Fruit fly (Drosophila melanogaster) whole organism, embryonic: ENCODE results near the gene Surf1.
A peak's percentile ranks its signal among the peaks of the same experiment; 100 is the strongest.

ENCODE experiments used
- Adf1 ChIP-seq: fragments of 200-800 bp; sonication (Bioruptor generic); IDR thresholded peaks from 2 replicates; pipeline ENCODE4 v1.3.6; 2022; ENCODE audit warnings: missing biosample characterization, missing genetic modification characterization
- BtbVII ChIP-seq: fragments of 200-800 bp; sonication (Bioruptor generic); optimal IDR thresholded peaks from 3 replicates; lab custom pipeline; 2017; ENCODE audit warnings: missing biosample characterization, mild to moderate bottlenecking, missing genetic modification characterization
- CG10565 ChIP-seq: fragments of 200-800 bp; sonication (Bioruptor generic); optimal IDR thresholded peaks from 3 replicates; lab custom pipeline; 2016; ENCODE audit warnings: missing biosample characterization, mild to moderate bottlenecking, missing genetic modification characterization
- CG11695 ChIP-seq: fragments of 200-800 bp; sonication (Bioruptor generic); IDR thresholded peaks from 3 replicates; pipeline ENCODE4 v1.3.6; 2022; ENCODE audit warnings: missing biosample characterization, missing genetic modification characterization
- CG12071 ChIP-seq: fragments of 200-800 bp; sonication (Bioruptor generic); optimal IDR thresholded peaks from 3 replicates; lab custom pipeline; 2018; ENCODE audit warnings: missing biosample characterization, mild to moderate bottlenecking, missing genetic modification characterization
- CG13287 ChIP-seq: fragments of 200-800 bp; sonication (Bioruptor generic); IDR thresholded peaks from 2 replicates; pipeline ENCODE4 v1.3.6; 2022; ENCODE audit warnings: missing biosample characterization, missing genetic modification characterization; ENCODE audit not compliant: partially characterized antibody
- CG15073 ChIP-seq: fragments of 200-800 bp; sonication (Bioruptor generic); optimal IDR thresholded peaks from 2 replicates; lab custom pipeline; 2016; ENCODE audit warnings: missing biosample characterization, missing genetic modification characterization
- CG15601 ChIP-seq: fragments of 200-800 bp; sonication (Bioruptor generic); optimal IDR thresholded peaks from 3 replicates; lab custom pipeline; 2019; ENCODE audit warnings: missing biosample characterization, mild to moderate bottlenecking, missing genetic modification characterization, moderate library complexity
- CG32772 ChIP-seq: fragments of 200-800 bp; sonication (Bioruptor generic); IDR thresholded peaks from 2 replicates; pipeline ENCODE4 v1.3.6; 2022; ENCODE audit warnings: missing biosample characterization, missing genetic modification characterization
- CG7271 ChIP-seq: fragments of 200-800 bp; sonication (Bioruptor generic); optimal IDR thresholded peaks from 2 replicates; lab custom pipeline; 2018; ENCODE audit warnings: missing biosample characterization, mild to moderate bottlenecking, missing genetic modification characterization, moderate library complexity
- CG7372 ChIP-seq: fragments of 200-800 bp; sonication (Bioruptor generic); IDR thresholded peaks from 2 replicates; pipeline ENCODE4 v1.3.6; 2022; ENCODE audit warnings: missing biosample characterization, missing genetic modification characterization
- CG8765 ChIP-seq: fragments of 200-800 bp; sonication (Bioruptor generic); IDR thresholded peaks from 2 replicates; pipeline ENCODE4 v1.3.6; 2022; ENCODE audit warnings: missing biosample characterization, missing genetic modification characterization
- CG9437 ChIP-seq: fragments of 200-800 bp; sonication (Bioruptor generic); optimal IDR thresholded peaks from 2 replicates; lab custom pipeline; 2018; ENCODE audit warnings: missing biosample characterization, mild to moderate bottlenecking, missing genetic modification characterization
- CG9817 ChIP-seq: fragments of 200-800 bp; sonication (Bioruptor generic); optimal IDR thresholded peaks from 2 replicates; lab custom pipeline; 2018; ENCODE audit warnings: missing biosample characterization, mild to moderate bottlenecking, missing genetic modification characterization, moderate library complexity
- Chrac-16 ChIP-seq: fragments of 200-800 bp; sonication (Bioruptor generic); optimal IDR thresholded peaks from 3 replicates; lab custom pipeline; 2016; ENCODE audit warnings: missing biosample characterization, missing genetic modification characterization
- CkIIα-i1 ChIP-seq: fragments of 200-800 bp; sonication (Bioruptor generic); IDR thresholded peaks from 2 replicates; pipeline ENCODE4 v1.3.6; 2022; ENCODE audit warnings: missing biosample characterization, missing genetic modification characterization
- D ChIP-seq, 2 experiments: fragments of 200-800 bp in 1 of 2; fragments of >200 bp in 1 of 2; sonication (Bioruptor generic) in 1 of 2; optimal IDR thresholded peaks; 2 replicates in 1 of 2; 3 replicates in 1 of 2; lab custom pipeline; 2017; ENCODE audit warnings: mild to moderate bottlenecking in 1 of 2, missing biosample characterization in 1 of 2, missing genetic modification characterization in 1 of 2, missing genetic modification reagents in 1 of 2
- Deaf1 ChIP-seq: fragments of 200-800 bp; optimal IDR thresholded peaks from 3 replicates; lab custom pipeline; 2019; ENCODE audit warnings: missing biosample characterization, mild to moderate bottlenecking, missing genetic modification characterization, moderate library complexity
- Dll ChIP-seq: fragments of 200-800 bp; sonication (Bioruptor generic); IDR thresholded peaks from 4 replicates; pipeline ENCODE4 v1.3.6; 2022; ENCODE audit warnings: missing biosample characterization, missing genetic modification characterization; ENCODE audit not compliant: partially characterized antibody
- Dp ChIP-seq: fragments of 200-800 bp; sonication (Bioruptor generic); optimal IDR thresholded peaks from 2 replicates; lab custom pipeline; 2018; ENCODE audit warnings: missing biosample characterization, mild to moderate bottlenecking, missing genetic modification characterization, moderate library complexity
- E2f1 ChIP-seq: fragments of 200-800 bp; sonication (Bioruptor generic); IDR thresholded peaks from 2 replicates; pipeline ENCODE4 v1.3.6; 2022; ENCODE audit warnings: missing biosample characterization, missing genetic modification characterization
- ERR ChIP-seq: fragments of 200-800 bp; sonication (Bioruptor generic); optimal IDR thresholded peaks from 2 replicates; lab custom pipeline; 2016; ENCODE audit warnings: missing biosample characterization, missing genetic modification characterization
- H2.0 ChIP-seq: fragments of 200-800 bp; sonication (Bioruptor generic); IDR thresholded peaks from 2 replicates; pipeline ENCODE4 v1.3.6; 2022; ENCODE audit warnings: missing biosample characterization, missing genetic modification characterization
- Jarid2 ChIP-seq: fragments of 200-800 bp; sonication (Bioruptor generic); optimal IDR thresholded peaks from 3 replicates; lab custom pipeline; 2017; ENCODE audit warnings: mild to moderate bottlenecking, missing biosample characterization, missing genetic modification reagents, missing genetic modification characterization
- NC2α ChIP-seq: fragments of 200-800 bp; sonication (Bioruptor generic); optimal IDR thresholded peaks from 2 replicates; lab custom pipeline; 2016; ENCODE audit warnings: missing biosample characterization, missing genetic modification characterization
- Nf-YC ChIP-seq: fragments of 200-800 bp; optimal IDR thresholded peaks from 3 replicates; lab custom pipeline; 2019; ENCODE audit warnings: missing biosample characterization, mild to moderate bottlenecking, missing genetic modification characterization, moderate library complexity
- Rfx ChIP-seq: fragments of 200-800 bp; sonication (Bioruptor generic); IDR thresholded peaks from 2 replicates; pipeline ENCODE4 v1.3.6; 2022; ENCODE audit warnings: missing biosample characterization, missing genetic modification characterization
- Trl ChIP-seq, 3 experiments: fragments of >200 bp in 2 of 3; fragments of 200-800 bp in 1 of 3; sonication (Bioruptor generic) in 1 of 3; optimal IDR thresholded peaks; 2 replicates in 1 of 3; 3 replicates in 2 of 3; lab custom pipeline; 2016 to 2017; ENCODE audit warnings: missing biosample characterization in 1 of 3, missing genetic modification characterization in 1 of 3
- ab ChIP-seq: fragments of 200-800 bp; sonication (Bioruptor generic); optimal IDR thresholded peaks from 2 replicates; lab custom pipeline; 2016; ENCODE audit warnings: missing biosample characterization, missing genetic modification characterization
- btn ChIP-seq: fragments of 200-800 bp; sonication (Bioruptor generic); optimal IDR thresholded peaks from 2 replicates; lab custom pipeline; 2016; ENCODE audit warnings: missing biosample characterization, missing genetic modification characterization
- cas ChIP-seq: fragments of 200-800 bp; sonication (Bioruptor generic); IDR thresholded peaks from 2 replicates; pipeline ENCODE4 v1.3.6; 2022; ENCODE audit warnings: missing biosample characterization, missing genetic modification characterization
- crol ChIP-seq: fragments of 200-800 bp; sonication (Bioruptor generic); IDR thresholded peaks from 2 replicates; pipeline ENCODE4 v1.3.6; 2022; ENCODE audit warnings: missing biosample characterization, missing genetic modification characterization
- dm ChIP-seq: fragments of 200-800 bp; sonication (Bioruptor generic); optimal IDR thresholded peaks from 3 replicates; lab custom pipeline; 2016; ENCODE audit warnings: missing biosample characterization, missing genetic modification characterization
- gcm ChIP-seq: fragments of 200-800 bp; sonication (Bioruptor generic); optimal IDR thresholded peaks from 2 replicates; lab custom pipeline; 2019; ENCODE audit warnings: missing biosample characterization, mild to moderate bottlenecking, missing genetic modification characterization, moderate library complexity
- gem ChIP-seq: fragments of 200-800 bp; sonication (Bioruptor generic); optimal IDR thresholded peaks from 2 replicates; lab custom pipeline; 2019; ENCODE audit warnings: missing biosample characterization, mild to moderate bottlenecking, missing genetic modification characterization, moderate library complexity
- gro ChIP-seq: fragments of 200-800 bp; sonication (Bioruptor generic); optimal IDR thresholded peaks from 2 replicates; lab custom pipeline; 2016; ENCODE audit warnings: missing biosample characterization, missing genetic modification characterization
- hkb ChIP-seq, 2 experiments: fragments of 200-800 bp in 1 of 2; fragments of >200 bp in 1 of 2; sonication (Bioruptor generic) in 1 of 2; IDR thresholded peaks in 1 of 2; optimal IDR thresholded peaks in 1 of 2; 2 replicates each; pipeline versions ENCODE4 v1.3.6 to Lab custom; 2017 to 2022; ENCODE audit warnings: missing biosample characterization in 1 of 2, missing genetic modification characterization in 1 of 2
- ken ChIP-seq: fragments of 200-800 bp; sonication (Bioruptor generic); IDR thresholded peaks from 3 replicates; pipeline ENCODE4 v1.3.6; 2022; ENCODE audit warnings: missing biosample characterization, missing genetic modification characterization
- knrl ChIP-seq: fragments of 200-800 bp; sonication (Bioruptor generic); IDR thresholded peaks from 3 replicates; pipeline ENCODE4 v1.3.6; 2022; ENCODE audit warnings: missing biosample characterization, missing genetic modification characterization; ENCODE audit not compliant: partially characterized antibody
- luna ChIP-seq: fragments of 200-800 bp; sonication (Bioruptor generic); optimal IDR thresholded peaks from 2 replicates; lab custom pipeline; 2016; ENCODE audit warnings: missing biosample characterization, missing genetic modification characterization
- pan ChIP-seq, 4 experiments: fragments of >200 bp in 3 of 4; fragments of 200-800 bp in 1 of 4; sonication (Bioruptor generic) in 1 of 4; optimal IDR thresholded peaks in 3 of 4; IDR thresholded peaks in 1 of 4; 2 replicates each; pipeline versions ENCODE4 v1.3.6 to Lab custom; 2017 to 2022; ENCODE audit warnings: missing biosample characterization in 2 of 4, missing genetic modification characterization in 2 of 4, mixed read lengths in 1 of 4
- pita ChIP-seq: fragments of 200-800 bp; sonication (Bioruptor generic); optimal IDR thresholded peaks from 2 replicates; lab custom pipeline; 2017; ENCODE audit warnings: missing biosample characterization, mild to moderate bottlenecking, missing genetic modification characterization
- rib ChIP-seq: fragments of 200-800 bp; sonication (Bioruptor generic); IDR thresholded peaks from 2 replicates; pipeline ENCODE4 v1.3.6; 2022; ENCODE audit warnings: missing biosample characterization, missing genetic modification characterization
- run ChIP-seq: fragments of 200-800 bp; sonication (Bioruptor generic); optimal IDR thresholded peaks from 3 replicates; lab custom pipeline; 2018; ENCODE audit warnings: missing biosample characterization, mild to moderate bottlenecking, missing genetic modification characterization
- scrt ChIP-seq: fragments of 200-800 bp; sonication (Bioruptor generic); optimal IDR thresholded peaks from 2 replicates; lab custom pipeline; 2018; ENCODE audit warnings: missing biosample characterization, mild to moderate bottlenecking, missing genetic modification characterization, moderate library complexity
- slou ChIP-seq: fragments of 200-800 bp; sonication (Bioruptor generic); optimal IDR thresholded peaks from 3 replicates; lab custom pipeline; 2016; ENCODE audit warnings: missing biosample characterization, missing genetic modification characterization
- tx ChIP-seq: fragments of 200-800 bp; sonication (Bioruptor generic); optimal IDR thresholded peaks from 2 replicates; lab custom pipeline; 2016; ENCODE audit warnings: missing biosample characterization, missing genetic modification characterization
- yki ChIP-seq: fragments of >200 bp; optimal IDR thresholded peaks from 3 replicates; lab custom pipeline; 2018

The Surf1 gene

DNA sequence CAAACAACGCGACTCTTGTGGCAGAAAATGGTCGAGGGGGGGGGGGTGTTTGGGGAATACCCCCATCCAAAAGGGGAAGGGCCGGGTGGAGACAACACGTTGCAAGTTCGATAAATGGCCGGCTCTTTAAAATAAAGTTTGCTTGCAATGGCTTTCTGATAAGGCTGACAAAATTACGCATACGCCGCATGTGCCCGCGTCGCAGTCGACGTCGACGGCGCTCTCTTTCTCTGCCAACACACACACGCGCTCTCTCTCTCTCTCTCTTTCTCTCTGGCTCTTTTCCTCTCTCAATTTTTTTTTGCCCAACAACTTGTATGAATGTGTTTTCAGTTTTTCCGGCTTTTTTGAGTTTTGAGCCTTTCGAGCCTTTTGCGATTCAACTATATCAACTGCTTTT, 39.3 kb downstream of the Surf1 start:
- peak; percentile 40 for TF ChIP-seq yki (lab: Kevin White, UChicago)
- TF ChIP-seq Adf1 (GFP tag; lab: Robert Waterston, UW) = peak; percentile 92
- no peak for TF ChIP-seq Dp (GFP tag; lab: Kevin White, UChicago)
- peak; percentile 78 to 94 for TF ChIP-seq Trl (optimal IDR thresholded peaks at IDR 0.05; lab: Kevin White, UChicago)
- TF ChIP-seq Trl (GFP tag; optimal IDR thresholded peaks at IDR 0.05; lab: Kevin White, UChicago) = no peak
- peak; percentile 33; the same call in 1 of the 2 replicates for TF ChIP-seq CG13287 (GFP tag; lab: Robert Waterston, UW)
- TF ChIP-seq scrt = peak; percentile 31
- TF ChIP-seq Dll (GFP tag; lab: Robert Waterston, UW) = 0 out of 4 replicates have a peak, but pooled peaks have one; percentile 27
- peak; percentile 63 for TF ChIP-seq CG7372 (GFP tag; lab: Robert Waterston, UW)
- TF ChIP-seq Rfx (GFP tag; lab: Robert Waterston, UW) = no peak
- TF ChIP-seq slou = no peak

DNA sequence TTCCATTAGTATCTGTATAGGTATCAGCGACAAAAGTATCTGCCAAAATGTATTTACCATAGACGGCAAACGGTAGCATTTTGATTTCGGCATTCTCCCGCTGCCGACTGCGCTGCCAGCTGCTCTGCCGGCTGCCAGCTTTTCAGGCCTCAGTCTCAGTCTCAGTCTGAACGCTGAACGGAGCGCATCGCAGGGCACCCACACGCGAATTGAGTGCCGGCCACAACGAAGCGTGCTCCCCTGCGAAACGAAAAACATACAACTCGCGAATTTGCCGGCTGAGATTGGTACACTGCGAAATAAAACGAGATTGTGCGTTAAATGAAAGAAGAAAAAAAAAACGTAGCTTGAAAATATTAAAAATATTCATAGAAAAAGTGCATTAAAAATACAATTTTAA, 40.5 kb downstream of the Surf1 start, which contains the start of gene Mp:
Gene Mp (plus strand): TSS at position 152 of the 400 bp plus-strand sequence.
- TF ChIP-seq dm (GFP tag; lab: Kevin White, UChicago) (no peak), BtbVII (GFP tag; lab: Kevin White, UChicago) (no peak), E2f1 (GFP tag; lab: Robert Waterston, UW) (peak; percentile 28; the same call in 1 of the 2 replicates), CG32772 (no peak), btn (GFP tag; lab: Kevin White, UChicago) (no peak), CG8765 (GFP tag; lab: Robert Waterston, UW) (no peak), luna (GFP tag; lab: Kevin White, UChicago) (no peak), CG7271 (tag; lab: Kevin White, UChicago) (no peak), gro (GFP tag; lab: Kevin White, UChicago) (no peak), ERR (GFP tag; lab: Kevin White, UChicago) (no peak), rib (no peak), CG15073 (GFP tag; lab: Kevin White, UChicago) (no peak), pan (optimal IDR thresholded peaks at IDR 0.05; lab: Kevin White, UChicago) (no peak), pan (GFP tag; optimal IDR thresholded peaks at IDR 0.05 in 1 of 2, IDR thresholded peaks at IDR 0.05 in 1 of 2) (peak in 1 of 2 experiments; percentile 21), crol (GFP tag; lab: Robert Waterston, UW) (no peak), Chrac-16 (GFP tag; lab: Kevin White, UChicago) (no peak), gcm (GFP tag; lab: Kevin White, UChicago) (no peak), CG9437 (no peak), CG11695 (GFP tag; lab: Robert Waterston, UW) (peak; percentile 49; the same call in 1 of the 3 replicates), ab (GFP tag; lab: Kevin White, UChicago) (no peak), D (optimal IDR thresholded peaks at IDR 0.05; lab: Kevin White, UChicago) (no peak), D (GFP tag; optimal IDR thresholded peaks at IDR 0.05; lab: Kevin White, UChicago) (no peak), cas (GFP tag; lab: Robert Waterston, UW) (no peak), pita (no peak), hkb (optimal IDR thresholded peaks at IDR 0.05; lab: Kevin White, UChicago) (no peak), hkb (GFP tag; IDR thresholded peaks at IDR 0.05; lab: Robert Waterston, UW) (0 out of 2 replicates have a peak, but pooled peaks have one; percentile 38), gem (tag; lab: Kevin White, UChicago) (peak; percentile 9), CG12071 (GFP tag; lab: Kevin White, UChicago) (peak; percentile 45), ken (GFP tag; lab: Robert Waterston, UW) (0 out of 3 replicates have a peak, but pooled peaks have one; percentile 10), H2.0 (GFP tag; lab: Robert Waterston, UW) (no peak), CG10565 (no peak), Nf-YC (tag; lab: Kevin White, UChicago) (no peak), run (tag; lab: Kevin White, UChicago) (no peak), CkIIα-i1 (GFP tag; lab: Robert Waterston, UW) (no peak), Jarid2 (GFP tag; lab: Kevin White, UChicago) (peak; percentile 78), Deaf1 (tag; lab: Kevin White, UChicago) (no peak), knrl (GFP tag; lab: Robert Waterston, UW) (no peak), CG15601 (tag; lab: Kevin White, UChicago) (no peak), tx (GFP tag; lab: Kevin White, UChicago) (no peak), NC2α (no peak), CG9817 (no peak)
